Fruit fly (Drosophila melanogaster) whole organism, prepupa: ENCODE data around the gene CG12116.

Source experiments
- CG10669 ChIP-seq: fragments of 200-800 bp; sonication (Bioruptor generic); optimal IDR thresholded peaks from 3 replicates; lab custom pipeline; 2018; ENCODE audit warnings: missing biosample characterization, mild to moderate bottlenecking, missing genetic modification characterization, moderate library complexity
- CG15336 ChIP-seq: fragments of 200-800 bp; sonication (Bioruptor generic); IDR thresholded peaks from 2 replicates; pipeline ENCODE4 v1.3.6; 2022; ENCODE audit warnings: missing biosample characterization, missing genetic modification characterization
- CG34406 ChIP-seq: fragments of 200-800 bp; sonication (Bioruptor generic); optimal IDR thresholded peaks from 3 replicates; lab custom pipeline; 2016; ENCODE audit warnings: missing biosample characterization, missing genetic modification characterization
- CG3919 ChIP-seq: fragments of 200-800 bp; sonication (Bioruptor generic); optimal IDR thresholded peaks from 3 replicates; lab custom pipeline; 2016; ENCODE audit warnings: missing biosample characterization, missing genetic modification characterization
- CG6792 ChIP-seq: fragments of 200-800 bp; sonication (Bioruptor generic); optimal IDR thresholded peaks from 3 replicates; lab custom pipeline; 2016; ENCODE audit warnings: missing biosample characterization, missing genetic modification characterization
- CG8119 ChIP-seq: fragments of 200-800 bp; sonication (Bioruptor generic); IDR thresholded peaks from 3 replicates; pipeline ENCODE4 v1.3.6; 2022; ENCODE audit warnings: missing biosample characterization, missing genetic modification characterization
- CG8632 ChIP-seq: fragments of 200-800 bp; sonication (Bioruptor generic); optimal IDR thresholded peaks from 3 replicates; lab custom pipeline; 2016; ENCODE audit warnings: missing biosample characterization, missing genetic modification characterization
- Ets21C ChIP-seq: fragments of 200-800 bp; sonication (Bioruptor generic); optimal IDR thresholded peaks from 3 replicates; lab custom pipeline; 2016; ENCODE audit warnings: missing biosample characterization, missing genetic modification characterization
- Hr39 ChIP-seq: fragments of 200-800 bp; sonication (Bioruptor generic); optimal IDR thresholded peaks from 2 replicates; lab custom pipeline; 2016; ENCODE audit warnings: missing biosample characterization, missing genetic modification characterization
- Lpt ChIP-seq: fragments of 200-800 bp; sonication (Bioruptor generic); optimal IDR thresholded peaks from 3 replicates; lab custom pipeline; 2016; ENCODE audit warnings: missing biosample characterization, missing genetic modification characterization
- achi ChIP-seq: fragments of 200-800 bp; sonication (Bioruptor generic); optimal IDR thresholded peaks from 3 replicates; lab custom pipeline; 2016; ENCODE audit warnings: missing biosample characterization, missing genetic modification characterization
- dac ChIP-seq: fragments of 200-800 bp; sonication (Bioruptor generic); optimal IDR thresholded peaks from 2 replicates; lab custom pipeline; 2017; ENCODE audit warnings: missing biosample characterization, mild to moderate bottlenecking, missing genetic modification characterization

- TF ChIP-seq Lpt (GFP tag; lab: Kevin White, UChicago) (no peak), achi (GFP tag; lab: Kevin White, UChicago) (no peak), CG6792 (GFP tag; lab: Kevin White, UChicago) (no peak), CG8119 (GFP tag; lab: Robert Waterston, UW) (no peak), CG15336 (GFP tag; lab: Robert Waterston, UW) (no peak), CG8632 (GFP tag; lab: Kevin White, UChicago) (no peak), CG34406 (GFP tag; lab: Kevin White, UChicago) (no peak), dac (GFP tag; lab: Kevin White, UChicago) (no peak), CG3919 (GFP tag; lab: Kevin White, UChicago) (no peak), Hr39 (no peak), CG10669 (GFP tag; lab: Kevin White, UChicago) (no peak), Ets21C (GFP tag; lab: Kevin White, UChicago) (no peak)
Measured at dm6 chrX:8483671-8484070, 14.9 kb upstream of the CG12116 start, which contains the start of gene CG33223.
